Fruit fly (Drosophila melanogaster) whole organism, embryonic: ENCODE results near the gene kud.

Source experiments
- Aef1 ChIP-seq: fragments of 200-800 bp; sonication (Bioruptor generic); IDR thresholded peaks from 3 replicates; pipeline ENCODE4 v1.3.6; 2022; ENCODE audit warnings: missing biosample characterization, missing genetic modification characterization
- Antp ChIP-seq: fragments of 200-800 bp; sonication (Bioruptor generic); optimal IDR thresholded peaks from 3 replicates; lab custom pipeline; 2016; ENCODE audit warnings: missing biosample characterization, missing genetic modification characterization
- BEAF-32 ChIP-seq: fragments of 200-800 bp; sonication (Bioruptor generic); optimal IDR thresholded peaks from 3 replicates; lab custom pipeline; 2017; ENCODE audit warnings: missing biosample characterization, missing genetic modification characterization, mild to moderate bottlenecking, moderate library complexity, missing genetic modification reagents
- Bdp1 ChIP-seq: fragments of 200-800 bp; sonication (Bioruptor generic); optimal IDR thresholded peaks from 3 replicates; lab custom pipeline; 2016; ENCODE audit warnings: missing biosample characterization, missing genetic modification characterization
- BtbVII ChIP-seq: fragments of 200-800 bp; sonication (Bioruptor generic); optimal IDR thresholded peaks from 3 replicates; lab custom pipeline; 2017; ENCODE audit warnings: missing biosample characterization, mild to moderate bottlenecking, missing genetic modification characterization
- CG10654 ChIP-seq: fragments of 200-800 bp; sonication (Bioruptor generic); optimal IDR thresholded peaks from 2 replicates; lab custom pipeline; 2016; ENCODE audit warnings: missing biosample characterization, missing genetic modification characterization
- CG11723 ChIP-seq: fragments of 200-800 bp; sonication (Bioruptor generic); optimal IDR thresholded peaks from 2 replicates; lab custom pipeline; 2017; ENCODE audit warnings: missing biosample characterization, mild to moderate bottlenecking, missing genetic modification characterization
- CG15696 ChIP-seq: fragments of 200-800 bp; sonication (Bioruptor generic); optimal IDR thresholded peaks from 2 replicates; lab custom pipeline; 2019; ENCODE audit warnings: missing biosample characterization, mild to moderate bottlenecking, missing genetic modification characterization, moderate library complexity
- CG17829 ChIP-seq: fragments of 200-800 bp; optimal IDR thresholded peaks from 2 replicates; lab custom pipeline; 2019; ENCODE audit warnings: missing biosample characterization, mild to moderate bottlenecking, missing genetic modification characterization, moderate library complexity
- CG1792 ChIP-seq: fragments of 200-800 bp; sonication (Bioruptor generic); optimal IDR thresholded peaks from 2 replicates; lab custom pipeline; 2016; ENCODE audit warnings: missing biosample characterization, missing genetic modification characterization
- CG18476 ChIP-seq: fragments of 200-800 bp; sonication (Bioruptor generic); optimal IDR thresholded peaks from 2 replicates; lab custom pipeline; 2016; ENCODE audit warnings: missing biosample characterization, mild to moderate bottlenecking, missing genetic modification characterization
- CG18599 ChIP-seq: fragments of 200-800 bp; sonication (Bioruptor generic); optimal IDR thresholded peaks from 3 replicates; lab custom pipeline; 2017; ENCODE audit warnings: missing biosample characterization, missing genetic modification characterization, mild to moderate bottlenecking, moderate library complexity, missing genetic modification reagents
- CG30020 ChIP-seq: fragments of 200-800 bp; optimal IDR thresholded peaks from 2 replicates; lab custom pipeline; 2019; ENCODE audit warnings: missing biosample characterization, mild to moderate bottlenecking, missing genetic modification characterization, moderate library complexity
- CG33213 ChIP-seq: fragments of 200-800 bp; sonication (Bioruptor generic); optimal IDR thresholded peaks from 3 replicates; lab custom pipeline; 2016; ENCODE audit warnings: missing biosample characterization, missing genetic modification characterization
- CG33557 ChIP-seq: fragments of 200-800 bp; sonication (Bioruptor generic); optimal IDR thresholded peaks from 2 replicates; lab custom pipeline; 2019; ENCODE audit warnings: missing biosample characterization, mild to moderate bottlenecking, missing genetic modification characterization, moderate library complexity
- CG34376 ChIP-seq: fragments of 200-800 bp; sonication (Bioruptor generic); optimal IDR thresholded peaks from 2 replicates; lab custom pipeline; 2018; ENCODE audit warnings: missing biosample characterization, mild to moderate bottlenecking, missing genetic modification characterization
- CG3847 ChIP-seq: fragments of 200-800 bp; sonication (Bioruptor generic); IDR thresholded peaks from 2 replicates; pipeline ENCODE4 v1.3.6; 2022; ENCODE audit warnings: missing biosample characterization, missing genetic modification characterization
- CG4404 ChIP-seq: fragments of 200-800 bp; sonication (Bioruptor generic); IDR thresholded peaks from 2 replicates; pipeline ENCODE4 v1.3.6; 2022; ENCODE audit warnings: missing biosample characterization, missing genetic modification characterization
- CG4730 ChIP-seq: fragments of 200-800 bp; sonication (Bioruptor generic); IDR thresholded peaks from 2 replicates; pipeline ENCODE4 v1.3.6; 2022; ENCODE audit warnings: missing biosample characterization, missing genetic modification characterization
- CG4820 ChIP-seq: fragments of 200-800 bp; sonication (Bioruptor generic); optimal IDR thresholded peaks from 3 replicates; lab custom pipeline; 2016; ENCODE audit warnings: missing biosample characterization, missing genetic modification characterization
- CG8388 ChIP-seq: fragments of 200-800 bp; sonication (Bioruptor generic); optimal IDR thresholded peaks from 2 replicates; lab custom pipeline; 2019; ENCODE audit warnings: missing biosample characterization, mild to moderate bottlenecking, missing genetic modification characterization, moderate library complexity
- CG9727 ChIP-seq: fragments of 200-800 bp; sonication (Bioruptor generic); optimal IDR thresholded peaks from 3 replicates; lab custom pipeline; 2017; ENCODE audit warnings: missing biosample characterization, mild to moderate bottlenecking, missing genetic modification characterization
- CG9932 ChIP-seq: fragments of 200-800 bp; sonication (Bioruptor generic); IDR thresholded peaks from 2 replicates; pipeline ENCODE4 v1.3.6; 2022; ENCODE audit warnings: missing biosample characterization, missing genetic modification characterization
- Camta ChIP-seq: fragments of 200-800 bp; sonication (Bioruptor generic); optimal IDR thresholded peaks from 2 replicates; lab custom pipeline; 2016; ENCODE audit warnings: missing biosample characterization, missing genetic modification characterization
- Chrac-16 ChIP-seq: fragments of 200-800 bp; sonication (Bioruptor generic); optimal IDR thresholded peaks from 3 replicates; lab custom pipeline; 2016; ENCODE audit warnings: missing biosample characterization, missing genetic modification characterization
- CoRest ChIP-seq: fragments of 200-800 bp; sonication (Bioruptor generic); optimal IDR thresholded peaks from 3 replicates; lab custom pipeline; 2018; ENCODE audit warnings: missing biosample characterization, mild to moderate bottlenecking, missing genetic modification characterization, moderate library complexity
- Dfd ChIP-seq, 2 experiments: fragments of >200 bp; optimal IDR thresholded peaks; 2 replicates each; lab custom pipeline; 2017; ENCODE audit warnings: missing biosample characterization in 2 of 2, missing genetic modification characterization in 2 of 2
- E2f2 ChIP-seq: fragments of 200-800 bp; sonication (Bioruptor generic); IDR thresholded peaks from 2 replicates; pipeline ENCODE4 v1.3.6; 2022; ENCODE audit warnings: missing biosample characterization, missing genetic modification characterization
- HLH54F ChIP-seq: fragments of 200-800 bp; sonication (Bioruptor generic); optimal IDR thresholded peaks from 3 replicates; lab custom pipeline; 2016; ENCODE audit warnings: missing biosample characterization, missing genetic modification characterization
- Hey ChIP-seq: fragments of 200-800 bp; sonication (Bioruptor generic); optimal IDR thresholded peaks from 3 replicates; lab custom pipeline; 2018; ENCODE audit warnings: missing biosample characterization, mild to moderate bottlenecking, missing genetic modification characterization
- NFAT ChIP-seq: fragments of 200-800 bp; sonication (Bioruptor generic); IDR thresholded peaks from 2 replicates; pipeline ENCODE4 v1.3.6; 2022; ENCODE audit warnings: missing biosample characterization, missing genetic modification characterization
- Xbp1 ChIP-seq: fragments of 200-800 bp; sonication (Bioruptor generic); optimal IDR thresholded peaks from 3 replicates; lab custom pipeline; 2016; ENCODE audit warnings: missing biosample characterization, mild to moderate bottlenecking, missing genetic modification characterization
- ara ChIP-seq: fragments of 200-800 bp; sonication (Bioruptor generic); IDR thresholded peaks from 2 replicates; pipeline ENCODE4 v1.3.6; 2022; ENCODE audit warnings: missing biosample characterization, missing genetic modification characterization
- bab2 ChIP-seq: fragments of 200-800 bp; sonication (Bioruptor generic); optimal IDR thresholded peaks from 2 replicates; lab custom pipeline; 2016; ENCODE audit warnings: missing biosample characterization, missing genetic modification characterization
- dati ChIP-seq: fragments of 200-800 bp; sonication (Bioruptor generic); IDR thresholded peaks from 2 replicates; pipeline ENCODE4 v1.3.6; 2022; ENCODE audit warnings: missing biosample characterization, missing genetic modification characterization
- fd3F ChIP-seq: fragments of 200-800 bp; sonication (Bioruptor generic); optimal IDR thresholded peaks from 2 replicates; lab custom pipeline; 2018; ENCODE audit warnings: missing biosample characterization, mild to moderate bottlenecking, missing genetic modification characterization, moderate library complexity
- h ChIP-seq: fragments of >200 bp; optimal IDR thresholded peaks from 2 replicates; lab custom pipeline; 2017
- insv ChIP-seq, 2 experiments: fragments of 200-800 bp; sonication (Bioruptor generic); optimal IDR thresholded peaks; 3 replicates each; lab custom pipeline; 2016 to 2018; ENCODE audit warnings: missing biosample characterization in 2 of 2, missing genetic modification characterization in 2 of 2
- knrl ChIP-seq: fragments of 200-800 bp; sonication (Bioruptor generic); IDR thresholded peaks from 3 replicates; pipeline ENCODE4 v1.3.6; 2022; ENCODE audit warnings: missing biosample characterization, missing genetic modification characterization; ENCODE audit not compliant: partially characterized antibody
- luna ChIP-seq: fragments of 200-800 bp; sonication (Bioruptor generic); optimal IDR thresholded peaks from 2 replicates; lab custom pipeline; 2016; ENCODE audit warnings: missing biosample characterization, missing genetic modification characterization
- pzg ChIP-seq: fragments of 200-800 bp; sonication (Bioruptor generic); optimal IDR thresholded peaks from 3 replicates; lab custom pipeline; 2018; ENCODE audit warnings: missing biosample characterization, mild to moderate bottlenecking, missing genetic modification characterization, moderate library complexity
- ranshi ChIP-seq: fragments of 200-800 bp; sonication (Bioruptor generic); IDR thresholded peaks from 2 replicates; pipeline ENCODE4 v1.3.6; 2022; ENCODE audit warnings: missing biosample characterization, missing genetic modification characterization
- run ChIP-seq: fragments of 200-800 bp; sonication (Bioruptor generic); optimal IDR thresholded peaks from 3 replicates; lab custom pipeline; 2018; ENCODE audit warnings: missing biosample characterization, mild to moderate bottlenecking, missing genetic modification characterization
- slou ChIP-seq: fragments of 200-800 bp; sonication (Bioruptor generic); optimal IDR thresholded peaks from 3 replicates; lab custom pipeline; 2016; ENCODE audit warnings: missing biosample characterization, missing genetic modification characterization
- ssp ChIP-seq: fragments of 200-800 bp; sonication (Bioruptor generic); IDR thresholded peaks from 2 replicates; pipeline ENCODE4 v1.3.6; 2022; ENCODE audit warnings: missing biosample characterization, missing genetic modification characterization
- stwl ChIP-seq: fragments of 200-800 bp; sonication (Bioruptor generic); optimal IDR thresholded peaks from 3 replicates; lab custom pipeline; 2018; ENCODE audit warnings: missing biosample characterization, mild to moderate bottlenecking, missing genetic modification characterization, moderate library complexity
- tin ChIP-seq: fragments of 200-800 bp; sonication (Bioruptor generic); optimal IDR thresholded peaks from 3 replicates; lab custom pipeline; 2016; ENCODE audit warnings: missing biosample characterization, missing genetic modification characterization
- tx ChIP-seq: fragments of 200-800 bp; sonication (Bioruptor generic); optimal IDR thresholded peaks from 2 replicates; lab custom pipeline; 2016; ENCODE audit warnings: missing biosample characterization, missing genetic modification characterization
- vfl ChIP-seq: fragments of 200-800 bp; sonication (Bioruptor generic); optimal IDR thresholded peaks from 2 replicates; lab custom pipeline; 2016; ENCODE audit warnings: missing biosample characterization, missing genetic modification characterization
- yki ChIP-seq: fragments of >200 bp; optimal IDR thresholded peaks from 3 replicates; lab custom pipeline; 2018
- zfh2 ChIP-seq: fragments of 200-800 bp; sonication (Bioruptor generic); optimal IDR thresholded peaks from 2 replicates; lab custom pipeline; 2016; ENCODE audit warnings: missing biosample characterization, missing genetic modification characterization

The kud gene

dm6 chr3L:16844920-16845573 is at the start of gene kud, which contains the start of gene Zcchc7:
Gene kud (minus strand): TSS chr3L:16844991.
Gene Zcchc7 (plus strand): TSS chr3L:16845386.
- peak; percentile 53 for TF ChIP-seq CG11723 (GFP tag; lab: Kevin White, UChicago)
- peak; percentile 42 for TF ChIP-seq CG10654 (GFP tag; lab: Kevin White, UChicago)
- peak; percentile 21 for TF ChIP-seq CG8388 (GFP tag; lab: Kevin White, UChicago)
- TF ChIP-seq h (lab: Kevin White, UChicago), result no peak
- TF ChIP-seq dati (GFP tag; lab: Robert Waterston, UW), result no peak
- TF ChIP-seq CG33557 (GFP tag; lab: Kevin White, UChicago), result peak; percentile 74
- peak; percentile 9 for TF ChIP-seq CG33213 (GFP tag; lab: Kevin White, UChicago)
- TF ChIP-seq tx, result peak; percentile 43
- peak; percentile 87 for TF ChIP-seq CG30020 (tag; lab: Kevin White, UChicago)
- TF ChIP-seq CG18599 (GFP tag; lab: Kevin White, UChicago), result no peak
- TF ChIP-seq stwl, result peak; percentile 79
- TF ChIP-seq Aef1 (GFP tag; lab: Robert Waterston, UW), result 0 out of 3 replicates have a peak, but pooled peaks have one; percentile 26
- TF ChIP-seq ara (GFP tag; lab: Robert Waterston, UW), result no peak
- peak; percentile 85 for TF ChIP-seq CoRest
- TF ChIP-seq CG4730, result no peak
- no peak for TF ChIP-seq slou (GFP tag; lab: Kevin White, UChicago)
- TF ChIP-seq Antp, result peak; percentile 43
- peak; percentile 59 for TF ChIP-seq CG15696 (tag; lab: Kevin White, UChicago)
- TF ChIP-seq E2f2 (GFP tag; lab: Robert Waterston, UW), result peak; percentile 27; the same call in 1 of the 2 replicates
- TF ChIP-seq CG17829, result peak; percentile 76
- peak; percentile 36 for TF ChIP-seq vfl
- peak in 1 of 2 experiments; percentile 50 for TF ChIP-seq insv (GFP tag; optimal IDR thresholded peaks at IDR 0.05; lab: Kevin White, UChicago)
- TF ChIP-seq run (tag; lab: Kevin White, UChicago), result no peak
- TF ChIP-seq zfh2, result peak; percentile 74
- TF ChIP-seq CG9727 (GFP tag; lab: Kevin White, UChicago), result peak; percentile 77
- peak; percentile 25 for TF ChIP-seq bab2
- TF ChIP-seq Bdp1 (GFP tag; lab: Kevin White, UChicago), result peak; percentile 38
- peak; percentile 16; the same call in 1 of the 2 replicates for TF ChIP-seq CG4404 (GFP tag; lab: Robert Waterston, UW)
- TF ChIP-seq ranshi (GFP tag; lab: Robert Waterston, UW), result no peak
- peak; percentile 84 for TF ChIP-seq Xbp1 (GFP tag; lab: Kevin White, UChicago)
- TF ChIP-seq NFAT (GFP tag; lab: Robert Waterston, UW), result peak; percentile 75
- TF ChIP-seq CG18476, result peak; percentile 42
- peak; percentile 64 for TF ChIP-seq HLH54F (GFP tag; lab: Kevin White, UChicago)
- no peak for TF ChIP-seq BtbVII
- TF ChIP-seq CG34376 (GFP tag; lab: Kevin White, UChicago), result peak; percentile 77
- peak; percentile 59 for TF ChIP-seq Camta (GFP tag; lab: Kevin White, UChicago)
- no peak for TF ChIP-seq Dfd (GFP tag; optimal IDR thresholded peaks at IDR 0.05; lab: Kevin White, UChicago)
- peak; percentile 56 for TF ChIP-seq fd3F (GFP tag; lab: Kevin White, UChicago)
- TF ChIP-seq luna, result no peak
- peak; percentile 72 for TF ChIP-seq CG9932
- TF ChIP-seq ssp, result peak; percentile 31; the same call in 1 of the 2 replicates
- peak; percentile 59 for TF ChIP-seq tin (GFP tag; lab: Kevin White, UChicago)
- TF ChIP-seq knrl (GFP tag; lab: Robert Waterston, UW), result no peak
- peak; percentile 97 for TF ChIP-seq CG4820 (GFP tag; lab: Kevin White, UChicago)
- peak; percentile 47 for TF ChIP-seq pzg (GFP tag; lab: Kevin White, UChicago)
- peak; percentile 71 for TF ChIP-seq CG3847
- TF ChIP-seq Hey (tag; lab: Kevin White, UChicago), result no peak
- peak; percentile 74 for TF ChIP-seq BEAF-32
- no peak for TF ChIP-seq yki (lab: Kevin White, UChicago)
- peak; percentile 60 for TF ChIP-seq Chrac-16 (GFP tag; lab: Kevin White, UChicago)
- TF ChIP-seq CG1792, result peak; percentile 0
